Fruit fly (Drosophila melanogaster) whole organism, embryonic: ENCODE data around the gene Tom70.

Experiments
- CG17361 ChIP-seq: fragments of 200-800 bp; sonication (Bioruptor generic); IDR thresholded peaks from 3 replicates; pipeline ENCODE4 v1.3.6; 2022; ENCODE audit warnings: missing biosample characterization, missing genetic modification characterization
- HLH3B ChIP-seq: fragments of 200-800 bp; sonication (Bioruptor generic); IDR thresholded peaks from 2 replicates; pipeline ENCODE4 v1.3.6; 2022; ENCODE audit warnings: missing biosample characterization, missing genetic modification characterization
- PHDP ChIP-seq: fragments of 200-800 bp; sonication (Bioruptor generic); optimal IDR thresholded peaks from 3 replicates; lab custom pipeline; 2018; ENCODE audit warnings: missing biosample characterization, mild to moderate bottlenecking, missing genetic modification characterization, moderate library complexity
- mirr ChIP-seq: fragments of 200-800 bp; sonication (Bioruptor generic); optimal IDR thresholded peaks from 3 replicates; lab custom pipeline; 2018; ENCODE audit warnings: missing biosample characterization, mild to moderate bottlenecking, missing genetic modification characterization
- tap ChIP-seq: fragments of 200-800 bp; optimal IDR thresholded peaks from 3 replicates; lab custom pipeline; 2019; ENCODE audit warnings: missing biosample characterization, mild to moderate bottlenecking, missing genetic modification characterization, moderate library complexity

- TF ChIP-seq PHDP (tag; lab: Kevin White, UChicago) (no peak), mirr (GFP tag; lab: Kevin White, UChicago) (no peak), CG17361 (GFP tag; lab: Robert Waterston, UW) (no peak), HLH3B (no peak), tap (no peak)
Observed at dm6 chr2L:12078123-12078658, 39.9 kb upstream of the Tom70 start.
